Worm (Caenorhabditis elegans) whole organism, late embryonic: Measurements from ENCODE around the gene D1086.7.

Source experiments
- ama-1 ChIP-seq: fragments of 150-350 bp; optimal IDR thresholded peaks from 2 replicates; lab custom pipeline; 2014
- ceh-18 ChIP-seq: sonication (generic microtip); optimal IDR thresholded peaks from 2 replicates; lab custom pipeline; 2016; ENCODE audit warnings: missing genetic modification characterization, missing compliant biosample characterization
- ceh-24 ChIP-seq: sonication (generic microtip); optimal IDR thresholded peaks from 2 replicates; lab custom pipeline; 2016; ENCODE audit warnings: mild to moderate bottlenecking, missing genetic modification characterization, missing compliant biosample characterization
- dve-1 ChIP-seq: sonication (generic microtip); optimal IDR thresholded peaks from 2 replicates; lab custom pipeline; 2017; ENCODE audit warnings: antibody characterized with exemption, mild to moderate bottlenecking, missing genetic modification characterization, missing compliant biosample characterization
- fkh-10 ChIP-seq: fragments of 150-350 bp; optimal IDR thresholded peaks from 2 replicates; lab custom pipeline; 2014; ENCODE audit warnings: missing biosample characterization, missing genetic modification reagents, missing genetic modification characterization
- nfya-1 ChIP-seq: sonication (generic microtip); optimal IDR thresholded peaks from 2 replicates; lab custom pipeline; 2017; ENCODE audit warnings: missing genetic modification characterization, mild to moderate bottlenecking, missing compliant biosample characterization, antibody characterized with exemption, moderate library complexity
- nhr-11 ChIP-seq: fragments of 150-350 bp; optimal IDR thresholded peaks from 2 replicates; lab custom pipeline; 2014; ENCODE audit warnings: missing biosample characterization, missing genetic modification characterization
- unc-86 ChIP-seq: sonication (generic microtip); optimal IDR thresholded peaks from 2 replicates; lab custom pipeline; 2016; ENCODE audit warnings: missing genetic modification characterization, missing compliant biosample characterization

DNA sequence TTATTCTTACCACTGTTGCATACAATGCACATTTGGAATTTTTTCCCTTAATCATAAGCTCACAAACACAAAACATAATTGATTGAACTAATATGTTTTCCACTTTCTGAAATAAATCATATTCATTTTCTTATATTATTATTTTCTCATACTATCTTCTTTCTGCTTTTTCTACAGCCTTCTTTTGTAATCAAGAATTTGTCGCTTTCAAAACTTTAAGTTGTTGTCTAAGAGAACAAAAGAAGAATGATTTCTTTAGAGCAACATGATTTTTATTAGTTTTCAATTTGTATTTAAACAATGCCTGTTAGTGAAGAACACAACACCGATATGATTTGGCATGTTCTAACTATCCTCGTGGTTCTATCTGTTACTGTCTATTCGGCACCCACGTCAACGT lies at the start of gene D1086.7:
- TF ChIP-seq ceh-18 (no peak), ama-1 (no peak), nhr-11 (tag; lab: Kevin White, UChicago) (no peak), fkh-10 (GFP tag; lab: Kevin White, UChicago) (no peak), nfya-1 (tag; lab: Kevin White, UChicago) (no peak), dve-1 (tag; lab: Kevin White, UChicago) (no peak), unc-86 (no peak), ceh-24 (no peak)
